Worm (Caenorhabditis elegans) whole organism, L4 larva: ENCODE data around the gene C15B12.4.
A peak's percentile ranks its signal among the peaks of the same experiment; 100 is the strongest.

ENCODE experiments used
- D1046.2 ChIP-seq: fragments of 200-800 bp; sonication (Bioruptor generic); IDR thresholded peaks from 2 replicates; pipeline ENCODE4 v1.3.6; 2022; ENCODE audit warnings: missing genetic modification characterization, missing compliant biosample characterization
- R02D3.7 ChIP-seq: fragments of 150-350 bp; sonication (generic microtip); optimal IDR thresholded peaks from 3 replicates; lab custom pipeline; 2014; ENCODE audit warnings: missing biosample characterization, missing genetic modification characterization
- T20F7.1 ChIP-seq: fragments of 200-800 bp; sonication (Bioruptor generic); optimal IDR thresholded peaks from 2 replicates; lab custom pipeline; 2018; ENCODE audit warnings: mild to moderate bottlenecking, missing genetic modification characterization, missing compliant biosample characterization
- T26A8.4 ChIP-seq: fragments of 200-800 bp; sonication (Bioruptor generic); IDR thresholded peaks from 2 replicates; pipeline ENCODE4 v1.3.6; 2022; ENCODE audit warnings: missing genetic modification characterization, missing compliant biosample characterization
- Y5F2A.4 ChIP-seq: fragments of 200-800 bp; sonication (Bioruptor generic); optimal IDR thresholded peaks from 2 replicates; lab custom pipeline; 2018; ENCODE audit warnings: mild to moderate bottlenecking, missing genetic modification characterization, missing compliant biosample characterization
- aha-1 ChIP-seq: fragments of 150-350 bp; peaks from one replicate; lab custom pipeline; 2014; ENCODE audit warnings: missing biosample characterization, missing genetic modification characterization
- ceh-20 ChIP-seq: fragments of 200-800 bp; sonication (Bioruptor generic); IDR thresholded peaks from 2 replicates; pipeline ENCODE4 v1.3.6; 2022; ENCODE audit warnings: missing genetic modification reagents, missing genetic modification characterization, missing compliant biosample characterization
- ceh-82 ChIP-seq: sonication (generic microtip); optimal IDR thresholded peaks from 2 replicates; lab custom pipeline; 2017; ENCODE audit warnings: missing biosample characterization, missing genetic modification characterization
- cey-2 ChIP-seq: sonication (generic microtip); optimal IDR thresholded peaks from 3 replicates; lab custom pipeline; 2017; ENCODE audit warnings: missing genetic modification characterization, mild to moderate bottlenecking, missing compliant biosample characterization, antibody characterized with exemption, borderline replicate concordance; ENCODE audit not compliant: insufficient read depth
- daf-16 ChIP-seq, 3 experiments: sonication (generic microtip); optimal IDR thresholded peaks; 2 replicates each; lab custom pipeline; 2016 to 2017; ENCODE audit warnings: missing genetic modification characterization in 3 of 3, missing genetic modification reagents in 3 of 3, mild to moderate bottlenecking in 2 of 3, missing compliant biosample characterization in 2 of 3, missing biosample characterization in 1 of 3, moderate library complexity in 1 of 3
- dmd-6 ChIP-seq: fragments of 200-800 bp; sonication (Bioruptor generic); IDR thresholded peaks from 2 replicates; pipeline ENCODE4 v1.3.6; 2022; ENCODE audit warnings: missing genetic modification reagents, missing genetic modification characterization, missing compliant biosample characterization
- dmd-9 ChIP-seq: fragments of 200-800 bp; sonication (Bioruptor generic); IDR thresholded peaks from 2 replicates; pipeline ENCODE4 v1.3.6; 2022; ENCODE audit warnings: missing genetic modification reagents, missing genetic modification characterization, missing compliant biosample characterization
- dpl-1 ChIP-seq: fragments of 150-350 bp; optimal IDR thresholded peaks from 2 replicates; lab custom pipeline; 2014; ENCODE audit warnings: missing biosample characterization, missing genetic modification reagents, missing genetic modification characterization
- dve-1 ChIP-seq: sonication (generic microtip); optimal IDR thresholded peaks from 2 replicates; lab custom pipeline; 2017; ENCODE audit warnings: antibody characterized with exemption, mild to moderate bottlenecking, missing genetic modification characterization, missing compliant biosample characterization; ENCODE audit not compliant: insufficient read depth
- fos-1 ChIP-seq: fragments of 150-350 bp; optimal IDR thresholded peaks from 2 replicates; lab custom pipeline; 2014; ENCODE audit warnings: missing biosample characterization, missing genetic modification characterization
- hlh-11 ChIP-seq: fragments of 200-800 bp; sonication (Bioruptor generic); optimal IDR thresholded peaks from 2 replicates; lab custom pipeline; 2018; ENCODE audit warnings: mild to moderate bottlenecking, missing genetic modification characterization, missing compliant biosample characterization
- hlh-30 ChIP-seq: sonication (generic microtip); optimal IDR thresholded peaks from 2 replicates; lab custom pipeline; 2017; ENCODE audit warnings: antibody characterized with exemption, mild to moderate bottlenecking, missing genetic modification characterization, missing compliant biosample characterization; ENCODE audit not compliant: insufficient read depth
- hmg-1.1 ChIP-seq: fragments of 200-800 bp; sonication (Bioruptor generic); IDR thresholded peaks from 2 replicates; pipeline ENCODE4 v1.3.6; 2022; ENCODE audit warnings: missing genetic modification reagents, missing genetic modification characterization, missing compliant biosample characterization
- lin-15B ChIP-seq: fragments of 150-350 bp; sonication (generic microtip); optimal IDR thresholded peaks from 3 replicates; lab custom pipeline; 2014; ENCODE audit warnings: missing biosample characterization, missing genetic modification characterization
- lsy-2 ChIP-seq, 2 experiments: fragments of 150-350 bp in 1 of 2; sonication (generic microtip) in 1 of 2; optimal IDR thresholded peaks; 2 replicates each; lab custom pipeline; 2014 to 2017; ENCODE audit warnings: missing biosample characterization in 2 of 2, missing genetic modification characterization in 2 of 2
- mdl-1 ChIP-seq, 2 experiments: fragments of 150-350 bp in 1 of 2; sonication (generic microtip) in 1 of 2; optimal IDR thresholded peaks; 2 replicates each; lab custom pipeline; 2014 to 2017; ENCODE audit warnings: missing biosample characterization in 2 of 2, missing genetic modification characterization in 2 of 2
- mep-1 ChIP-seq: fragments of 150-350 bp; sonication (generic microtip); optimal IDR thresholded peaks from 3 replicates; lab custom pipeline; 2014; ENCODE audit warnings: missing biosample characterization, missing genetic modification characterization
- nhr-102 ChIP-seq: sonication (generic microtip); optimal IDR thresholded peaks from 2 replicates; lab custom pipeline; 2016; ENCODE audit warnings: mild to moderate bottlenecking, missing genetic modification characterization, moderate library complexity, missing compliant biosample characterization
- nhr-25 ChIP-seq: sonication (generic microtip); optimal IDR thresholded peaks from 2 replicates; lab custom pipeline; 2017; ENCODE audit warnings: missing genetic modification characterization, mild to moderate bottlenecking, missing compliant biosample characterization, antibody characterized with exemption, moderate library complexity, borderline replicate concordance; ENCODE audit not compliant: insufficient read depth
- nhr-28 ChIP-seq: fragments of 150-350 bp; optimal IDR thresholded peaks from 2 replicates; lab custom pipeline; 2014; ENCODE audit warnings: missing biosample characterization, missing genetic modification characterization
- nhr-41 ChIP-seq: fragments of 200-800 bp; sonication (Bioruptor generic); IDR thresholded peaks from 2 replicates; pipeline ENCODE4 v1.3.6; 2022; ENCODE audit warnings: missing genetic modification reagents, missing genetic modification characterization, missing compliant biosample characterization
- nhr-48 ChIP-seq: sonication (generic microtip); optimal IDR thresholded peaks from 2 replicates; lab custom pipeline; 2016; ENCODE audit warnings: mild to moderate bottlenecking, missing genetic modification characterization, missing compliant biosample characterization
- nhr-6 ChIP-seq: fragments of 150-350 bp; optimal IDR thresholded peaks from 2 replicates; lab custom pipeline; 2014; ENCODE audit warnings: missing biosample characterization, missing genetic modification characterization
- nhr-77 ChIP-seq: fragments of 150-350 bp; optimal IDR thresholded peaks from 2 replicates; lab custom pipeline; 2014; ENCODE audit warnings: missing biosample characterization, missing genetic modification characterization
- php-3 ChIP-seq: fragments of 200-800 bp; sonication (Bioruptor generic); IDR thresholded peaks from 2 replicates; pipeline ENCODE4 v1.3.6; 2022; ENCODE audit warnings: missing genetic modification reagents, missing genetic modification characterization, missing compliant biosample characterization
- set-16 ChIP-seq: fragments of 200-800 bp; sonication (Bioruptor generic); IDR thresholded peaks from 2 replicates; pipeline ENCODE4 v1.3.6; 2022; ENCODE audit warnings: missing genetic modification reagents, missing genetic modification characterization, missing compliant biosample characterization
- tra-1 ChIP-seq: fragments of 200-800 bp; sonication (Bioruptor generic); IDR thresholded peaks from 2 replicates; pipeline ENCODE4 v1.3.6; 2022; ENCODE audit warnings: missing genetic modification reagents, missing genetic modification characterization, missing compliant biosample characterization
- unc-62 ChIP-seq, 3 experiments: fragments of 150-350 bp in 1 of 3; sonication (generic microtip); optimal IDR thresholded peaks in 2 of 3; peaks in 1 of 3; 1 replicate in 1 of 3; 2 replicates in 2 of 3; lab custom pipeline; 2014 to 2017; ENCODE audit warnings: missing biosample characterization in 3 of 3, missing genetic modification characterization in 3 of 3, missing genetic modification reagents in 3 of 3, missing genotype in 1 of 3
- zag-1 ChIP-seq: fragments of 150-350 bp; optimal IDR thresholded peaks from 2 replicates; lab custom pipeline; 2014; ENCODE audit warnings: missing biosample characterization, missing genetic modification characterization
- ztf-11 ChIP-seq: fragments of 150-350 bp; optimal IDR thresholded peaks from 2 replicates; lab custom pipeline; 2014; ENCODE audit warnings: missing biosample characterization, missing genetic modification characterization

The C15B12.4 gene

ce11 chrX:6450839-6451491 lies 22.6 kb downstream of the C15B12.4 start, which contains the start of the genes grl-6 and K10C2.6:
Gene grl-6, minus strand, starts transcription at chrX:6450939.
Gene K10C2.6, plus strand, starts transcription at chrX:6451441.
- TF ChIP-seq fos-1 (tag; lab: Kevin White, UChicago): no peak
- TF ChIP-seq R02D3.7: no peak
- no peak for TF ChIP-seq ceh-82 (tag; lab: Kevin White, UChicago)
- peak in 1 of 2 experiments; percentile 13 for TF ChIP-seq unc-62 (GFP tag; optimal IDR thresholded peaks at IDR 0.05 in 1 of 2; lab: Kevin White, UChicago)
- no peak for TF ChIP-seq unc-62 (tag; optimal IDR thresholded peaks at IDR 0.05; lab: Kevin White, UChicago)
- no peak for TF ChIP-seq nhr-41 (GFP tag; lab: Robert Waterston, UW)
- no peak for TF ChIP-seq nhr-6
- TF ChIP-seq nhr-77 (tag; lab: Kevin White, UChicago): no peak

ce11 chrX:6448866-6449400 lies 24.6 kb downstream of the C15B12.4 start, which contains the start of gene fah-1:
Gene fah-1, minus strand, starts transcription at chrX:6448916.
- peak; percentile 68 for TF ChIP-seq hlh-30 (tag; lab: Kevin White, UChicago)
- peak; percentile 37 for TF ChIP-seq T20F7.1
- no peak for TF ChIP-seq daf-16 (GFP tag; optimal IDR thresholded peaks at IDR 0.05; lab: Kevin White, UChicago)
- TF ChIP-seq daf-16 (tag; optimal IDR thresholded peaks at IDR 0.05; lab: Kevin White, UChicago): peak; percentile 73
- no peak for TF ChIP-seq dmd-9 (GFP tag; lab: Robert Waterston, UW)
- peak; percentile 74; the same call in 1 of the 2 replicates for TF ChIP-seq tra-1 (GFP tag; lab: Robert Waterston, UW)
- TF ChIP-seq dmd-6 (GFP tag; lab: Robert Waterston, UW): peak; percentile 67
- no peak for TF ChIP-seq lsy-2 (tag; optimal IDR thresholded peaks at IDR 0.05; lab: Kevin White, UChicago)
- TF ChIP-seq dpl-1: no peak
- no peak for TF ChIP-seq hmg-1.1 (GFP tag; lab: Robert Waterston, UW)
- TF ChIP-seq set-16 (GFP tag; lab: Robert Waterston, UW): no peak
- TF ChIP-seq nhr-77 (tag; lab: Kevin White, UChicago): peak; percentile 31
- TF ChIP-seq ztf-11 (tag; lab: Kevin White, UChicago): no peak
- TF ChIP-seq cey-2 (tag; lab: Kevin White, UChicago): peak; percentile 15
- peak; percentile 87 for TF ChIP-seq dve-1 (tag; lab: Kevin White, UChicago)
- TF ChIP-seq nhr-28 (tag; lab: Kevin White, UChicago): peak; percentile 22
- no peak for TF ChIP-seq lin-15B (tag; lab: Kevin White, UChicago)
- TF ChIP-seq D1046.2 (GFP tag; lab: Robert Waterston, UW): no peak
- TF ChIP-seq hlh-11 (tag; lab: Kevin White, UChicago): peak; percentile 74
- no peak for TF ChIP-seq Y5F2A.4 (GFP tag; lab: Kevin White, UChicago)
- no peak for TF ChIP-seq zag-1 (tag; lab: Kevin White, UChicago)
- peak; percentile 53 for TF ChIP-seq nhr-48
- TF ChIP-seq T26A8.4 (GFP tag; lab: Robert Waterston, UW): peak; percentile 39; the same call in 1 of the 2 replicates
- peak in 1 of 2 experiments; percentile 57 for TF ChIP-seq mdl-1 (tag; optimal IDR thresholded peaks at IDR 0.05; lab: Kevin White, UChicago)
- TF ChIP-seq php-3 (GFP tag; lab: Robert Waterston, UW): peak; percentile 71; the same call in 1 of the 2 replicates
- TF ChIP-seq aha-1 (tag; lab: Kevin White, UChicago): peak; percentile 86
- TF ChIP-seq mep-1 (tag; lab: Kevin White, UChicago): peak; percentile 70
- TF ChIP-seq nhr-25: peak; percentile 86
- peak; percentile 47; the same call in 1 of the 2 replicates for TF ChIP-seq ceh-20 (GFP tag; lab: Robert Waterston, UW)
- TF ChIP-seq nhr-102 (tag; lab: Kevin White, UChicago): peak; percentile 59
